Worm (Caenorhabditis elegans): ENCODE data around the gene ergo-1.

The ergo-1 gene

ce11 chrV:990300-990699 is 18.3 kb upstream of the ergo-1 start:
- no peak for TF ChIP-seq drap-1 (GFP tag; optimal IDR thresholded peaks at IDR 0.05)
- no peak for TF ChIP-seq ztf-11 (tag; optimal IDR thresholded peaks at IDR 0.05)
- TF ChIP-seq ceh-39 (tag; optimal IDR thresholded peaks at IDR 0.05): no peak
- no peak for TF ChIP-seq cnd-1 (tag; optimal IDR thresholded peaks at IDR 0.05)
- TF ChIP-seq ham-2 (GFP tag; optimal IDR thresholded peaks at IDR 0.05): no peak
- TF ChIP-seq mep-1 (tag; optimal IDR thresholded peaks at IDR 0.05): no peak
- no peak for TF ChIP-seq lsy-2 (tag; optimal IDR thresholded peaks at IDR 0.05)
- no peak for TF ChIP-seq zip-8 (tag; optimal IDR thresholded peaks at IDR 0.05)
- TF ChIP-seq nhr-2 (tag; optimal IDR thresholded peaks at IDR 0.05): no peak
- no peak for TF ChIP-seq blmp-1 (tag; optimal IDR thresholded peaks at IDR 0.05)
- no peak for TF ChIP-seq nhr-76 (tag; optimal IDR thresholded peaks at IDR 0.05)
- TF ChIP-seq ceh-83 (GFP tag; optimal IDR thresholded peaks at IDR 0.05): no peak
- TF ChIP-seq tbx-8 (GFP tag; optimal IDR thresholded peaks at IDR 0.05): no peak
- TF ChIP-seq lin-13 (tag; optimal IDR thresholded peaks at IDR 0.05): no peak
- no peak for TF ChIP-seq hlh-1 (tag; optimal IDR thresholded peaks at IDR 0.05)
- no peak for TF ChIP-seq unc-62 (GFP tag; optimal IDR thresholded peaks at IDR 0.05)
- TF ChIP-seq bed-3 (GFP tag; optimal IDR thresholded peaks at IDR 0.05): no peak
- no peak for TF ChIP-seq elt-3 (tag; optimal IDR thresholded peaks at IDR 0.05)
- no peak for TF ChIP-seq pha-4 (tag; optimal IDR thresholded peaks at IDR 0.05)

ce11 chrV:995635-996034 is 13.0 kb upstream of the ergo-1 start:
- TF ChIP-seq ceh-39 (tag; optimal IDR thresholded peaks at IDR 0.05) (no peak), nhr-12 (tag; optimal IDR thresholded peaks at IDR 0.05) (no peak), flh-1 (GFP tag; optimal IDR thresholded peaks at IDR 0.05) (no peak), lsy-2 (tag; optimal IDR thresholded peaks at IDR 0.05) (no peak), nhr-28 (tag; optimal IDR thresholded peaks at IDR 0.05) (no peak), cnd-1 (tag; optimal IDR thresholded peaks at IDR 0.05) (no peak), blmp-1 (tag; optimal IDR thresholded peaks at IDR 0.05) (no peak), bed-3 (GFP tag; optimal IDR thresholded peaks at IDR 0.05) (no peak)

DNA sequence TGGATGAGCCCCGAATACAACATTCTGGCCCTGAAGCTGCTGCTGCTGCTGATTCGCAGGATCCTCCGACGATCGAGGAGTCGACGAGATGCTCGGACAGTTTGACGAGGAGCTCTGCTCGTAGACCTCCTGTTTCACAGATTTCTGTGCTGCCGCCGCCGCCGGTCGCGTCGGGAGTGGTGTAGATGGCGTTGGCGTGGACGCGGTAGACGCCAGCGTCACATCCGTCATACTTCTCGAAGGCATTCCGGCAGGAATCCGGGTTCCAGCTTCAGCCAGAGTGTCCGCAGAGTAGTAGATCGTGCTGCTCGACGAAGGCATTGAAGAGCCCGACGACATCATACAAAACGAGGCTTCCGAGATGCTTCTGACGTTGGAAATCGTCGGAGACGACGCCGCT is 7.4 kb upstream of the ergo-1 start:
- TF ChIP-seq tbx-8 (GFP tag; optimal IDR thresholded peaks at IDR 0.05): no peak

DNA sequence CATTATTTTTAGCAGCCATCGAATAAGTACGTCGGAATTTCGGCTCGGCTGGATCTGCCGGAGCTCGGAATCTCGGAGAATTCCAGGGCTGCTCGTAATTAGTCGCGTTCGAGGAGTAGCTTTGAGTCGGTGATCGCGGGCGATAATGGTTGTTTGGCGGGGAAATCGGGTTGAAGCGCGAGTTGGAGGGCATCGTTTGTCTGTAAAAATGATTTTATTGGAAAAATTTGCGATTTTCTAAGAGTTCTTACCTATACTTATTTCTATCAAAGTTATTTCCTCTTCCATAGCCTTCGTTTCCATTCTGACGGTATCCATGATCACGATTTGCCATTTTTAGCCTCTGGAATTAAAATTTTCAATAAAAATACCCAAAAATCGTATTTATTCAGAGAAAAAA is 5.2 kb upstream of the ergo-1 start, which contains the start of gene Y50D4C.5:
Gene Y50D4C.5, minus strand, starts transcription at position 345 of the 400 bp plus-strand sequence.
- TF ChIP-seq ceh-43 (GFP tag; optimal IDR thresholded peaks at IDR 0.05) (no peak), cnd-1 (tag; optimal IDR thresholded peaks at IDR 0.05) (no peak), nhr-237 (tag; optimal IDR thresholded peaks at IDR 0.05) (no peak), ham-2 (GFP tag; optimal IDR thresholded peaks at IDR 0.05) (no peak), elt-3 (tag; optimal IDR thresholded peaks at IDR 0.05) (no peak), nhr-12 (tag; optimal IDR thresholded peaks at IDR 0.05) (no peak), ceh-39 (tag; optimal IDR thresholded peaks at IDR 0.05) (no peak), bed-3 (GFP tag; optimal IDR thresholded peaks at IDR 0.05) (no peak), flh-1 (GFP tag; optimal IDR thresholded peaks at IDR 0.05) (no peak), unc-120 (tag; optimal IDR thresholded peaks at IDR 0.05; ENCODE audit: poor library complexity, severe bottlenecking) (no peak), mab-5 (tag; optimal IDR thresholded peaks at IDR 0.05) (no peak), mls-2 (tag; optimal IDR thresholded peaks at IDR 0.05) (no peak), elt-1 (tag; optimal IDR thresholded peaks at IDR 0.05; ENCODE audit: borderline replicate concordance, insufficient read depth) (no peak)

DNA sequence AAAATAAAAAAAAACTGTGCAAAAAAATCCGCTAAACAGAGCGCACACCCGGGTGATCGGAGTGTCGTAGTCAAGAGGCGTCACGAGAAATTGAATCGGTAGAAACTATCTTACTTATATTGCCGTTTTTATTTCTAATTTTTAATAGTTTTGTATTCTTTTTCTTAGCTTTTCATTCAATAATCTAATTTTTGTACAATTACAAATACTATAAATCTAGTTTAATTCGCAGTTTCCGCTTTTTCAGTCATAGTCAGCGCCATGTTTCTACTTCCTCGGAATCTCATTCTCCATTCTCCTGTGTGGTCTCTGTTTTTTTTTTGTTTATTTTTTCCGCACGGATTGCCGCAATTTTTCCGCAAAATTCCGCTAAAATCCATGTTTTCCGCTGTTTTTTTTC is 4.8 kb upstream of the ergo-1 start:
- TF ChIP-seq lsy-2 (tag; optimal IDR thresholded peaks at IDR 0.05) (peak; percentile 45), ztf-11 (tag; optimal IDR thresholded peaks at IDR 0.05) (no peak), snpc-4 (tag; optimal IDR thresholded peaks at IDR 0.05) (no peak), unc-62 (GFP tag; optimal IDR thresholded peaks at IDR 0.05) (no peak), elt-1 (tag; optimal IDR thresholded peaks at IDR 0.05; ENCODE audit: borderline replicate concordance, insufficient read depth) (no peak), blmp-1 (tag; optimal IDR thresholded peaks at IDR 0.05) (no peak), mab-5 (tag; optimal IDR thresholded peaks at IDR 0.05) (no peak), nhr-12 (tag; optimal IDR thresholded peaks at IDR 0.05) (no peak), lin-32 (GFP tag; optimal IDR thresholded peaks at IDR 0.05) (peak; percentile 55), sem-2 (GFP tag; optimal IDR thresholded peaks at IDR 0.05) (peak; percentile 37), nhr-237 (tag; optimal IDR thresholded peaks at IDR 0.05) (peak; percentile 64), nhr-28 (tag; optimal IDR thresholded peaks at IDR 0.05) (no peak), bed-3 (GFP tag; optimal IDR thresholded peaks at IDR 0.05) (peak; percentile 54), ham-2 (GFP tag; optimal IDR thresholded peaks at IDR 0.05) (no peak), sptf-1 (tag; optimal IDR thresholded peaks at IDR 0.05) (peak; percentile 77), M03D4.4 (tag; optimal IDR thresholded peaks at IDR 0.05) (peak; percentile 56), hlh-1 (tag; optimal IDR thresholded peaks at IDR 0.05) (no peak), nhr-2 (tag; optimal IDR thresholded peaks at IDR 0.05) (no peak), tbx-8 (GFP tag; optimal IDR thresholded peaks at IDR 0.05) (no peak), ces-1 (GFP tag; optimal IDR thresholded peaks at IDR 0.05) (peak; percentile 59), mls-2 (tag; optimal IDR thresholded peaks at IDR 0.05) (peak; percentile 64), mep-1 (tag; optimal IDR thresholded peaks at IDR 0.05) (peak; percentile 65), ceh-39 (tag; optimal IDR thresholded peaks at IDR 0.05) (no peak), nhr-76 (tag; optimal IDR thresholded peaks at IDR 0.05) (no peak), zip-8 (tag; optimal IDR thresholded peaks at IDR 0.05) (no peak), lin-13 (tag; optimal IDR thresholded peaks at IDR 0.05) (peak; percentile 22), cnd-1 (tag; optimal IDR thresholded peaks at IDR 0.05) (peak; percentile 45), ceh-83 (GFP tag; optimal IDR thresholded peaks at IDR 0.05) (peak; percentile 79), elt-3 (tag; optimal IDR thresholded peaks at IDR 0.05) (no peak), unc-39 (tag; optimal IDR thresholded peaks at IDR 0.05) (no peak), pha-4 (tag; optimal IDR thresholded peaks at IDR 0.05) (no peak), ceh-43 (GFP tag; optimal IDR thresholded peaks at IDR 0.05) (no peak), unc-120 (tag; optimal IDR thresholded peaks at IDR 0.05; ENCODE audit: poor library complexity, severe bottlenecking) (no peak), drap-1 (GFP tag; optimal IDR thresholded peaks at IDR 0.05) (peak; percentile 27), flh-1 (GFP tag; optimal IDR thresholded peaks at IDR 0.05) (no peak)

Measured in whole organism, mixed stage, embryonic.